Fruit fly (Drosophila melanogaster): ENCODE data around the gene axo.

axo gene

dm6 chr3L:4606739-4607428 lies 80.2 kb downstream of the axo start:
- TF ChIP-seq Dfd (GFP tag; optimal IDR thresholded peaks at IDR 0.05) (no peak), Rel (GFP tag; optimal IDR thresholded peaks at IDR 0.05) (no peak), Rel (tag; optimal IDR thresholded peaks at IDR 0.05) (peak; percentile 61)

DNA sequence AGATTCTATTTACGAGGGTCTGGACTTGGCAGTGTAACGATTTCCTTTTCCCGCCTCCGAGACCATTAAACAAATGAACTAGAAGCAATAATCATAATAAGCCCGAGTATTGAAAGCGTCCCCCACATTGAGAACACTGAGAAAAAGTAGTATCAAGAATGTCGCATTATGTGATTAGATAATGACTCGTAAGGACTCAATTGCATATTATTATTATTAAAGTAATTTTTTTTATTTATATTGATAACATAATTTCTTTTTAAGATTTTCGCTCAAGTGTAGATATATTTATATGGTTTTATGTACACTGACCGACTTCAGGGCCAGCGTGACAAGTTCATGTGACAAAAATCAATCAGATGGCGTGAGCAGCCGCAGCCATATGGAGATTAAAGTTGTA lies 83.7 kb downstream of the axo start:
- no peak for TF ChIP-seq brk (GFP tag; optimal IDR thresholded peaks at IDR 0.05)
- TF ChIP-seq dsf (GFP tag; optimal IDR thresholded peaks at IDR 0.05; ENCODE audit: borderline replicate concordance) = no peak
- TF ChIP-seq jim (GFP tag; optimal IDR thresholded peaks at IDR 0.05) = no peak
- no peak for TF ChIP-seq woc (GFP tag; optimal IDR thresholded peaks at IDR 0.05)
- TF ChIP-seq Sp1 (GFP tag; optimal IDR thresholded peaks at IDR 0.05) = no peak
- TF ChIP-seq usp (GFP tag; optimal IDR thresholded peaks at IDR 0.05) = no peak
- no peak for TF ChIP-seq GATAd (GFP tag; optimal IDR thresholded peaks at IDR 0.05)
- no peak for TF ChIP-seq OdsH (GFP tag; optimal IDR thresholded peaks at IDR 0.05)
- TF ChIP-seq CG32264 (GFP tag; optimal IDR thresholded peaks at IDR 0.05) = no peak
- TF ChIP-seq h (GFP tag; optimal IDR thresholded peaks at IDR 0.05) = no peak
- no peak for TF ChIP-seq ey (GFP tag; optimal IDR thresholded peaks at IDR 0.05)
- TF ChIP-seq Dfd (GFP tag; optimal IDR thresholded peaks at IDR 0.05) = no peak
- TF ChIP-seq rgr (GFP tag; optimal IDR thresholded peaks at IDR 0.05) = no peak
- no peak for TF ChIP-seq psq (GFP tag; optimal IDR thresholded peaks at IDR 0.05)
- TF ChIP-seq N (GFP tag; optimal IDR thresholded peaks at IDR 0.05) = no peak
- no peak for TF ChIP-seq CG9705 (GFP tag; optimal IDR thresholded peaks at IDR 0.05)

dm6 chr3L:4602333-4602732 lies 84.8 kb downstream of the axo start:
- TF ChIP-seq Rel (GFP tag; optimal IDR thresholded peaks at IDR 0.05) (no peak), Rel (tag; optimal IDR thresholded peaks at IDR 0.05) (no peak), foxo (GFP tag; optimal IDR thresholded peaks at IDR 0.05) (no peak), pan (optimal IDR thresholded peaks at IDR 0.05) (no peak), GATAd (GFP tag; optimal IDR thresholded peaks at IDR 0.05) (no peak), Myc (optimal IDR thresholded peaks at IDR 0.05) (no peak), psq (GFP tag; optimal IDR thresholded peaks at IDR 0.05) (no peak), Vsx2 (GFP tag; optimal IDR thresholded peaks at IDR 0.05; ENCODE audit: partially characterized antibody) (no peak), fru (GFP tag; optimal IDR thresholded peaks at IDR 0.05) (no peak), brk (GFP tag; optimal IDR thresholded peaks at IDR 0.05) (no peak)

- no peak for TF ChIP-seq CG32264 (GFP tag; optimal IDR thresholded peaks at IDR 0.05)
- no peak for TF ChIP-seq dmrt93B (GFP tag; optimal IDR thresholded peaks at IDR 0.05)
- TF ChIP-seq Hr78 (GFP tag; optimal IDR thresholded peaks at IDR 0.05) = no peak
- TF ChIP-seq brk (GFP tag; optimal IDR thresholded peaks at IDR 0.05) = no peak
- no peak for TF ChIP-seq lola (GFP tag; optimal IDR thresholded peaks at IDR 0.05)
- no peak for TF ChIP-seq Jra (GFP tag; optimal IDR thresholded peaks at IDR 0.05)
Measured at dm6 chr3L:4599747-4600146, 87.4 kb downstream of the axo start.

DNA sequence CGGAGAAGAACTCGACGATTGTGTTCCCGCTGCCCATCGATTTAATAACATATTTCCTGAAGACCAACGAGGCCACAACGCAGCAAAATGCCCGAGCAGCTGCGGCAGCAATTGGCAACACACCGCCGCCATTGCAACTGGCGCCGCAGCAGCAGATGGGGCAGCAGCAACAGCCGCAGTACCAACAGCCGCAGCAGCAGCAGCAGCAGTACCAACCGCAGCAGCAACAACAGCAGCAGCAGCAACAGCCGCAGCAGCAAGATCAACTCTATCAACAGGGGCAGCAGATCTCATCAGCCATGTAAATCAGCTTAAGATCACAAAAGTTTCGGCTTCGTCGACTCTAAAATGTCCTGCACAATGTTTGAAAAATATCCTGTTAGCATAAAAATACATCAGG lies 97.1 kb downstream of the axo start:
- peak; percentile 95 for TF ChIP-seq Dfd (GFP tag; optimal IDR thresholded peaks at IDR 0.05)
- no peak for TF ChIP-seq ey (GFP tag; optimal IDR thresholded peaks at IDR 0.05)
